Worm (Caenorhabditis elegans): ENCODE measurements around the gene F59E12.6.

Gene F59E12.6

DNA sequence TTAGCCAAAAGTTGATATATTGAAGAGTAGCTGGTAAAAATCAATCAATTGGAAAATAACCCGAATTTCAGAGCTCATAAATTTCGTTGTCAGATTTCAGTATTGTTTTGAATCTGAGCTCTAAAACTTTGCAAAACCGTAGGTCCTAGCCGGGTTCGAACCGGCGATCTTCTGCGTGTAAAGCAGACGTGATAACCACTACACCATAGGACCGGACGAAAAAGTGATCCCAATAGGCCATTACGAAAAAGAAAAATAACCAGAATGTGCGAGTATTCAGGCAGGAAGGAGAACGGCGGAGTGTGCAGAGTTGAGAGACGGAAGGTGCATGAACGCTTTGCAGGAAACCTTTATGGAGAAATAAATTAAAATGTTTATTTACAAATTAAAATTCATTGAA is 53.7 kb downstream of the F59E12.6 start:
- TF ChIP-seq nhr-11 (tag; optimal IDR thresholded peaks at IDR 0.05) = no peak
- peak; percentile 24 for TF ChIP-seq lin-39 (tag; optimal IDR thresholded peaks at IDR 0.05)
- no peak for TF ChIP-seq hmg-11 (tag; optimal IDR thresholded peaks at IDR 0.05)
- peak; percentile 33 for TF ChIP-seq nfya-1 (tag; optimal IDR thresholded peaks at IDR 0.05; ENCODE audit: insufficient read depth)
- TF ChIP-seq nhr-43 (tag; optimal IDR thresholded peaks at IDR 0.05; ENCODE audit: poor library complexity, severe bottlenecking) = peak; percentile 61
- TF ChIP-seq snpc-4 (tag; optimal IDR thresholded peaks at IDR 0.05) = peak; percentile 55
- peak; percentile 60 for TF ChIP-seq elt-2 (tag; optimal IDR thresholded peaks at IDR 0.05)
- peak; percentile 34 for TF ChIP-seq pha-4 (tag; optimal IDR thresholded peaks at IDR 0.05)
- peak; percentile 47 for TF ChIP-seq jun-1 (tag; optimal IDR thresholded peaks at IDR 0.05)
- TF ChIP-seq nhr-23 (tag; optimal IDR thresholded peaks at IDR 0.05) = no peak
